Worm (Caenorhabditis elegans) whole organism, L1 larva: Measurements from ENCODE around the gene ZK354.3.

ENCODE experiments used
- C16A3.4 ChIP-seq: fragments of 150-350 bp; optimal IDR thresholded peaks from 2 replicates; lab custom pipeline; 2014; ENCODE audit warnings: missing biosample characterization, missing genetic modification characterization
- alr-1 ChIP-seq: fragments of 200-800 bp; sonication (Bioruptor generic); optimal IDR thresholded peaks from 2 replicates; lab custom pipeline; 2018; ENCODE audit warnings: borderline replicate concordance, mild to moderate bottlenecking, missing genetic modification characterization, missing compliant biosample characterization
- ceh-90 ChIP-seq: sonication (generic microtip); optimal IDR thresholded peaks from 2 replicates; lab custom pipeline; 2016; ENCODE audit warnings: missing genetic modification characterization, missing compliant biosample characterization
- ces-1 ChIP-seq: fragments of 150-350 bp; optimal IDR thresholded peaks from 2 replicates; lab custom pipeline; 2014; ENCODE audit warnings: missing biosample characterization, missing genetic modification reagents, missing genetic modification characterization
- dpl-1 ChIP-seq, 3 experiments: fragments of 150-350 bp in 2 of 3; sonication (generic microtip) in 1 of 3; optimal IDR thresholded peaks; 2 replicates each; lab custom pipeline; 2014 to 2017; ENCODE audit warnings: missing biosample characterization in 3 of 3, missing genetic modification characterization in 3 of 3, missing genetic modification reagents in 3 of 3
- efl-1 ChIP-seq, 4 experiments: fragments of 150-350 bp; optimal IDR thresholded peaks in 3 of 4; peaks in 1 of 4; 1 replicate in 1 of 4; 2 replicates in 3 of 4; lab custom pipeline; 2014; ENCODE audit warnings: missing biosample characterization in 2 of 4, missing genetic modification characterization in 2 of 4, missing genetic modification reagents in 2 of 4
- egl-27 ChIP-seq, 2 experiments: fragments of 150-350 bp in 1 of 2; sonication (generic microtip); optimal IDR thresholded peaks; 3 replicates each; lab custom pipeline; 2017 to 2018; ENCODE audit warnings: missing biosample characterization in 2 of 2, missing genetic modification characterization in 2 of 2, missing genetic modification reagents in 2 of 2
- elt-2 ChIP-seq: sonication (generic microtip); optimal IDR thresholded peaks from 2 replicates; lab custom pipeline; 2016; ENCODE audit warnings: missing genetic modification characterization, mild to moderate bottlenecking, inconsistent platforms, missing compliant biosample characterization, missing genetic modification reagents
- elt-3 ChIP-seq, 6 experiments: fragments of 150-350 bp in 1 of 6; sonication (generic microtip); optimal IDR thresholded peaks; 2 replicates each; lab custom pipeline; 2017 to 2018; ENCODE audit warnings: missing biosample characterization in 6 of 6, missing genetic modification characterization in 6 of 6, inconsistent platforms in 1 of 6
- fkh-8 ChIP-seq: sonication (generic microtip); optimal IDR thresholded peaks from 2 replicates; lab custom pipeline; 2016; ENCODE audit warnings: mild to moderate bottlenecking, missing genetic modification characterization, missing compliant biosample characterization
- fos-1 ChIP-seq: fragments of 150-350 bp; optimal IDR thresholded peaks from 2 replicates; lab custom pipeline; 2014; ENCODE audit warnings: missing biosample characterization, missing genetic modification characterization
- hlh-4 ChIP-seq: sonication (generic microtip); optimal IDR thresholded peaks from 2 replicates; lab custom pipeline; 2016; ENCODE audit warnings: mild to moderate bottlenecking, missing genetic modification characterization, missing compliant biosample characterization
- hpl-2 ChIP-seq: fragments of 150-350 bp; optimal IDR thresholded peaks from 2 replicates; lab custom pipeline; 2014; ENCODE audit warnings: missing biosample characterization, missing genetic modification reagents, missing genetic modification characterization
- irx-1 ChIP-seq: sonication (generic microtip); optimal IDR thresholded peaks from 2 replicates; lab custom pipeline; 2016; ENCODE audit warnings: missing genetic modification characterization, missing compliant biosample characterization
- jun-1 ChIP-seq: fragments of 150-350 bp; optimal IDR thresholded peaks from 2 replicates; lab custom pipeline; 2014; ENCODE audit warnings: missing biosample characterization, missing genetic modification reagents, missing genetic modification characterization
- lin-14 ChIP-seq: fragments of 200-800 bp; sonication (Bioruptor generic); optimal IDR thresholded peaks from 2 replicates; lab custom pipeline; 2018; ENCODE audit warnings: mild to moderate bottlenecking, missing genetic modification characterization, moderate library complexity, missing compliant biosample characterization
- lin-35 ChIP-seq, 2 experiments: fragments of 150-350 bp; optimal IDR thresholded peaks; 2 replicates each; lab custom pipeline; 2014; ENCODE audit warnings: missing biosample characterization in 2 of 2, missing genetic modification characterization in 2 of 2, missing genetic modification reagents in 2 of 2
- lir-3 ChIP-seq: sonication (generic microtip); optimal IDR thresholded peaks from 2 replicates; lab custom pipeline; 2016; ENCODE audit warnings: mild to moderate bottlenecking, missing genetic modification characterization, moderate library complexity, missing compliant biosample characterization; ENCODE audit not compliant: poor library complexity
- lsy-2 ChIP-seq, 2 experiments: fragments of 150-350 bp; optimal IDR thresholded peaks; 2 replicates each; lab custom pipeline; 2014; ENCODE audit warnings: missing biosample characterization in 2 of 2, missing genetic modification characterization in 2 of 2
- mdl-1 ChIP-seq, 2 experiments: fragments of 150-350 bp; optimal IDR thresholded peaks; 2 replicates each; lab custom pipeline; 2014 to 2017; ENCODE audit warnings: missing biosample characterization in 2 of 2, missing genetic modification characterization in 2 of 2, inconsistent platforms in 1 of 2
- mef-2 ChIP-seq: fragments of 150-350 bp; optimal IDR thresholded peaks from 2 replicates; lab custom pipeline; 2014; ENCODE audit warnings: missing biosample characterization, missing genetic modification characterization
- nhr-237 ChIP-seq: fragments of 150-350 bp; optimal IDR thresholded peaks from 2 replicates; lab custom pipeline; 2014; ENCODE audit warnings: missing biosample characterization, missing genetic modification characterization
- nhr-28 ChIP-seq: fragments of 150-350 bp; optimal IDR thresholded peaks from 2 replicates; lab custom pipeline; 2014; ENCODE audit warnings: missing biosample characterization, missing genetic modification characterization
- nhr-71 ChIP-seq: sonication (generic microtip); optimal IDR thresholded peaks from 2 replicates; lab custom pipeline; 2016; ENCODE audit warnings: mild to moderate bottlenecking, missing genetic modification characterization, moderate library complexity, missing compliant biosample characterization
- nhr-77 ChIP-seq: fragments of 150-350 bp; optimal IDR thresholded peaks from 2 replicates; lab custom pipeline; 2014; ENCODE audit warnings: missing biosample characterization, missing genetic modification characterization
- nhr-84 ChIP-seq: sonication (generic microtip); optimal IDR thresholded peaks from 2 replicates; lab custom pipeline; 2017; ENCODE audit warnings: missing biosample characterization, missing genetic modification characterization
- nhr-85 ChIP-seq: sonication (generic microtip); peaks from one replicate; lab custom pipeline; 2016; ENCODE audit warnings: missing genetic modification characterization, inconsistent platforms, missing compliant biosample characterization
- nhr-90 ChIP-seq: sonication (generic microtip); optimal IDR thresholded peaks from 2 replicates; lab custom pipeline; 2016; ENCODE audit warnings: mild to moderate bottlenecking, missing genetic modification characterization, missing compliant biosample characterization; ENCODE audit not compliant: poor library complexity
- rnt-1 ChIP-seq: sonication (generic microtip); optimal IDR thresholded peaks from 2 replicates; lab custom pipeline; 2016; ENCODE audit warnings: mild to moderate bottlenecking, missing genetic modification characterization, moderate library complexity, missing compliant biosample characterization
- skn-1 ChIP-seq: fragments of 150-350 bp; optimal IDR thresholded peaks from 2 replicates; lab custom pipeline; 2014; ENCODE audit warnings: missing biosample characterization, missing genetic modification characterization
- snu-23 ChIP-seq: sonication (generic microtip); optimal IDR thresholded peaks from 2 replicates; lab custom pipeline; 2016; ENCODE audit warnings: missing genetic modification characterization, missing compliant biosample characterization
- sup-37 ChIP-seq: fragments of 200-800 bp; sonication (Bioruptor generic); optimal IDR thresholded peaks from 2 replicates; lab custom pipeline; 2018; ENCODE audit warnings: mild to moderate bottlenecking, missing genetic modification characterization, missing compliant biosample characterization
- swsn-7 ChIP-seq: sonication (generic microtip); optimal IDR thresholded peaks from 2 replicates; lab custom pipeline; 2016; ENCODE audit warnings: missing genetic modification characterization, missing compliant biosample characterization
- unc-86 ChIP-seq: sonication (generic microtip); optimal IDR thresholded peaks from 2 replicates; lab custom pipeline; 2016; ENCODE audit warnings: missing genetic modification characterization, missing compliant biosample characterization
- xbp-1 ChIP-seq: sonication (generic microtip); optimal IDR thresholded peaks from 2 replicates; lab custom pipeline; 2016; ENCODE audit warnings: missing genetic modification characterization, missing compliant biosample characterization

ZK354.3 gene

ce11 chrIV:5344168-5344567 lies 34.3 kb downstream of the ZK354.3 start:
- TF ChIP-seq fos-1 (tag; lab: Kevin White, UChicago) (no peak), elt-3 (tag; optimal IDR thresholded peaks at IDR 0.05; lab: Kevin White, UChicago) (no peak), elt-2 (no peak), nhr-28 (no peak), mdl-1 (tag; optimal IDR thresholded peaks at IDR 0.05; lab: Kevin White, UChicago) (no peak), lin-35 (GFP tag; optimal IDR thresholded peaks at IDR 0.05; lab: Kevin White, UChicago) (peak in 1 of 2 experiments; percentile 65), fkh-8 (tag; lab: Kevin White, UChicago) (no peak), xbp-1 (tag; lab: Kevin White, UChicago) (peak; percentile 10), lsy-2 (tag; optimal IDR thresholded peaks at IDR 0.05; lab: Kevin White, UChicago) (peak in 1 of 2 experiments; percentile 10), nhr-85 (peak; percentile 55), snu-23 (GFP tag; lab: Kevin White, UChicago) (peak; percentile 21), lir-3 (tag; lab: Kevin White, UChicago) (no peak), nhr-71 (tag; lab: Kevin White, UChicago) (peak; percentile 18), efl-1 (optimal IDR thresholded peaks at IDR 0.05; lab: Kevin White, UChicago) (no peak), efl-1 (GFP tag; optimal IDR thresholded peaks at IDR 0.05 in 1 of 2; lab: Kevin White, UChicago) (peak in 1 of 2 experiments; percentile 34), ces-1 (GFP tag; lab: Kevin White, UChicago) (no peak), nhr-90 (tag; lab: Kevin White, UChicago) (peak; percentile 52)
- TF ChIP-seq, all 84 proteins: peak for 8

ce11 chrIV:5350480-5351193 lies 40.8 kb downstream of the ZK354.3 start, which contains the start of gene gba-4:
gba-4 (minus strand) TSS chrIV:5350897.
- peak; percentile 78 for TF ChIP-seq elt-2
- TF ChIP-seq, all 84 proteins: peak for 1; not testable (repeated sequence) for 83

DNA sequence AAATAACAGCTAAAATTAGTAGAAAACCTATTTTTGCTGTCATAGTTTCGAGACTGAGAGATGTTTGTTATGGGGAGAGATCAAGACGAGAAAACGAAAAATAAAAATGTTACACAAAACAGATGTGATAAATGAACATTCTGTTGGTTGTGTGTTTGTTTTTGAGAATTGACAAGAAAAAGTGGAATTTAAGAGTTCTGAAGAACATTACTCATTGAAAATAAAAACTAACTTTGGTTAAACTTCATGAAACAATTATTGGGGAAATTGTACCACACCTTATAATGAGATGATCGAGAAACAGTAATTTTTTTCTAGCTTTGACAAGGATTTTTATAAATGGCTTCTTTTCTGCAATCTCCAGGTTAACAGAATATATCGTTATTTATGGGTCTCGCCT lies 43.5 kb downstream of the ZK354.3 start, which contains the start of gene Y4C6B.7:
Y4C6B.7 (minus strand) TSS at position 101 of the 400 bp plus-strand sequence.
- no peak for TF ChIP-seq hlh-4 (tag; lab: Kevin White, UChicago)
- no peak for TF ChIP-seq ceh-90 (tag; lab: Kevin White, UChicago)
- TF ChIP-seq alr-1 (tag; lab: Kevin White, UChicago), result no peak
- TF ChIP-seq C16A3.4, result no peak
- TF ChIP-seq nhr-237, result no peak
- TF ChIP-seq nhr-84 (tag; lab: Kevin White, UChicago), result no peak
- TF ChIP-seq jun-1 (tag; lab: Kevin White, UChicago), result no peak
- no peak for TF ChIP-seq irx-1 (tag; lab: Kevin White, UChicago)
- no peak for TF ChIP-seq mef-2 (tag; lab: Kevin White, UChicago)
- TF ChIP-seq lin-35 (GFP tag; optimal IDR thresholded peaks at IDR 0.05; lab: Kevin White, UChicago), result no peak
- no peak for TF ChIP-seq swsn-7 (tag; lab: Kevin White, UChicago)
- TF ChIP-seq hpl-2 (GFP tag; lab: Kevin White, UChicago), result no peak
- TF ChIP-seq unc-86, result no peak
- no peak for TF ChIP-seq sup-37 (GFP tag; lab: Kevin White, UChicago)
- TF ChIP-seq ces-1 (GFP tag; lab: Kevin White, UChicago), result no peak
- TF ChIP-seq nhr-77 (tag; lab: Kevin White, UChicago), result no peak
- no peak for TF ChIP-seq snu-23 (GFP tag; lab: Kevin White, UChicago)
- TF ChIP-seq egl-27 (tag; optimal IDR thresholded peaks at IDR 0.05; lab: Kevin White, UChicago), result no peak
- no peak for TF ChIP-seq lin-14 (GFP tag; lab: Kevin White, UChicago)
- TF ChIP-seq skn-1 (tag; lab: Kevin White, UChicago), result no peak

- TF ChIP-seq efl-1 (optimal IDR thresholded peaks at IDR 0.05; lab: Kevin White, UChicago) (peak; percentile 18 to 57), efl-1 (GFP tag; optimal IDR thresholded peaks at IDR 0.05 in 1 of 2; lab: Kevin White, UChicago) (peak; percentile 69 to 95), lsy-2 (tag; optimal IDR thresholded peaks at IDR 0.05; lab: Kevin White, UChicago) (peak; percentile 42 to 92), rnt-1 (tag; lab: Kevin White, UChicago) (peak; percentile 3), lin-35 (GFP tag; optimal IDR thresholded peaks at IDR 0.05; lab: Kevin White, UChicago) (peak; percentile 3 to 74), C16A3.4 (no peak), dpl-1 (GFP tag; optimal IDR thresholded peaks at IDR 0.05; lab: Kevin White, UChicago) (peak; percentile 21 to 74 (median 53))
Measured at ce11 chrIV:5354124-5354523, 44.3 kb downstream of the ZK354.3 start, which contains the start of gene Y4C6B.1. Y4C6B.1 (plus strand) TSS chrIV:5354488.
